Fruit fly (Drosophila melanogaster) whole organism, pupa: Measurements from ENCODE around the gene CG31229.

ENCODE experiments used
- CG13204 ChIP-seq: fragments of 200-800 bp; sonication (Bioruptor generic); optimal IDR thresholded peaks from 2 replicates; lab custom pipeline; 2018; ENCODE audit warnings: missing biosample characterization, mild to moderate bottlenecking, missing genetic modification characterization, moderate library complexity
- Pif1A ChIP-seq: fragments of 200-800 bp; sonication (Bioruptor generic); optimal IDR thresholded peaks from 3 replicates; lab custom pipeline; 2016; ENCODE audit warnings: missing biosample characterization, missing genetic modification characterization

dm6 chr3R:18671112-18671729 lies 3.6 kb downstream of the CG31229 start, which contains the start of gene CG31230:
- TF ChIP-seq CG13204 (GFP tag; lab: Kevin White, UChicago): no peak
- TF ChIP-seq Pif1A (GFP tag; lab: Kevin White, UChicago): no peak
